Worm (Caenorhabditis elegans) whole organism, mixed stage, embryonic: Measurements from ENCODE around the gene asp-2.

Experiments used
- ces-1 ChIP-seq: fragments of 150-350 bp; optimal IDR thresholded peaks from 2 replicates; lab custom pipeline; 2014; ENCODE audit warnings: missing biosample characterization, missing genetic modification reagents, missing genetic modification characterization
- elt-3 ChIP-seq: fragments of 150-350 bp; optimal IDR thresholded peaks from 2 replicates; lab custom pipeline; 2014; ENCODE audit warnings: missing biosample characterization, missing genetic modification characterization
- hlh-1 ChIP-seq: fragments of 150-350 bp; optimal IDR thresholded peaks from 2 replicates; lab custom pipeline; 2014; ENCODE audit warnings: missing biosample characterization, missing genetic modification reagents, missing genetic modification characterization
- lsy-2 ChIP-seq: fragments of 150-350 bp; optimal IDR thresholded peaks from 2 replicates; lab custom pipeline; 2014; ENCODE audit warnings: missing biosample characterization, missing genetic modification characterization
- nhr-76 ChIP-seq: sonication (generic microtip); optimal IDR thresholded peaks from 2 replicates; lab custom pipeline; 2017; ENCODE audit warnings: missing biosample characterization, missing genetic modification characterization
- unc-62 ChIP-seq: fragments of 150-350 bp; optimal IDR thresholded peaks from 2 replicates; lab custom pipeline; 2014; ENCODE audit warnings: missing biosample characterization, missing genetic modification reagents, missing genetic modification characterization

ce11 chrV:9197121-9197520 is 5.8 kb upstream of the asp-2 start, which contains the start of gene C24B5.4:
- TF ChIP-seq nhr-76 (no peak), unc-62 (GFP tag; lab: Kevin White, UChicago) (no peak), ces-1 (no peak), lsy-2 (tag; lab: Kevin White, UChicago) (no peak), hlh-1 (tag; lab: Kevin White, UChicago) (no peak), elt-3 (no peak)
